Fruit fly (Drosophila melanogaster) whole organism: ENCODE measurements around the gene TH1.

ENCODE experiments used
- CG8478 ChIP-seq: fragments of >200 bp; optimal IDR thresholded peaks from 2 replicates; lab custom pipeline; 2018; ENCODE audit warnings: inconsistent platforms
- Dll ChIP-seq: fragments of >200 bp; optimal IDR thresholded peaks from 2 replicates; lab custom pipeline; 2017
- EcR ChIP-seq, 2 experiments: fragments of >200 bp; optimal IDR thresholded peaks; 2 replicates each; lab custom pipeline; 2017; ENCODE audit warnings: missing biosample characterization in 2 of 2, missing genetic modification characterization in 2 of 2, missing genetic modification reagents in 2 of 2
- psq ChIP-seq: fragments of >200 bp; optimal IDR thresholded peaks from 2 replicates; lab custom pipeline; 2017
- usp ChIP-seq: fragments of >200 bp; optimal IDR thresholded peaks from 2 replicates; lab custom pipeline; 2017; ENCODE audit warnings: missing biosample characterization, missing genetic modification characterization, mixed read lengths

dm6 chrX:16428476-16428875, 37.2 kb upstream of the TH1 start:
- TF ChIP-seq CG8478 (lab: Kevin White, UChicago) (no peak), psq (no peak), EcR (GFP tag; optimal IDR thresholded peaks at IDR 0.05; lab: Kevin White, UChicago) (no peak), usp (GFP tag; lab: Kevin White, UChicago) (no peak), Dll (lab: Kevin White, UChicago) (no peak)
